Worm (Caenorhabditis elegans): ENCODE results near the gene rps-0.

DNA sequence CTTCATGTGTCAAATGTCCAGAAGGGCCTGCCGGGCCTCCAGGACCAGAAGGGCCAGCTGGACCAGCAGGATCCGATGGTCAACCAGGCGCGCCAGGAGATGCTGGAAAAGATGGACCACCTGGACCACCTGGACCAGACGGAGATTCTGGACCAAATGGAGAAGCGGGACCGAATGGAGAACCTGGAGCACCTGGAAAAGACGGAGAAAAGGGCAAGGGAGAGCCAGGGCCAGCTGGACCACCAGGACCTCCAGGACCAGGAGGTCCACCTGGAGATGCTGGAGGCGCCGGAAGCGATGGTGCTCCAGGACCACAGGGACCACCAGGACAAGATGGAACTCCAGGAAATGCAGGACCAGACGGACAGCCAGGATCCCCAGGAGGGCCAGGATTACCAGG lies 5.2 kb downstream of the rps-0 start:
- TF ChIP-seq nhr-76 (tag; optimal IDR thresholded peaks at IDR 0.05) = no peak
- no peak for TF ChIP-seq ama-1 (optimal IDR thresholded peaks at IDR 0.05)
- TF ChIP-seq pqm-1 (tag; optimal IDR thresholded peaks at IDR 0.05) = no peak
- no peak for TF ChIP-seq nhr-237 (tag; optimal IDR thresholded peaks at IDR 0.05)
- no peak for TF ChIP-seq fos-1 (tag; optimal IDR thresholded peaks at IDR 0.05)
- no peak for TF ChIP-seq fkh-4 (tag; optimal IDR thresholded peaks at IDR 0.05; ENCODE audit: borderline replicate concordance)
- no peak for TF ChIP-seq hlh-17 (GFP tag; optimal IDR thresholded peaks at IDR 0.05; ENCODE audit: borderline replicate concordance)
- no peak for TF ChIP-seq snpc-4 (tag; optimal IDR thresholded peaks at IDR 0.05)
- no peak for TF ChIP-seq unc-130 (tag; optimal IDR thresholded peaks at IDR 0.05)
- TF ChIP-seq elt-2 (tag; optimal IDR thresholded peaks at IDR 0.05) = no peak
- TF ChIP-seq ceh-88 (GFP tag; IDR thresholded peaks at IDR 0.05) = no peak

Data from whole organism, L1 larva.